Worm (Caenorhabditis elegans) whole organism, L4/young adult: ENCODE data around the gene frm-10.

Experiments used
- W03F9.2 ChIP-seq: fragments of 150-350 bp; optimal IDR thresholded peaks from 2 replicates; lab custom pipeline; 2014; ENCODE audit warnings: missing biosample characterization, missing genetic modification characterization
- dao-5 ChIP-seq: sonication (generic microtip); optimal IDR thresholded peaks from 2 replicates; lab custom pipeline; 2016; ENCODE audit warnings: missing genotype, missing genetic modification characterization, moderate library complexity, missing compliant biosample characterization
- him-1 ChIP-seq: sonication (generic microtip); optimal IDR thresholded peaks from 2 replicates; lab custom pipeline; 2016; ENCODE audit warnings: missing genotype, missing genetic modification reagents, missing genetic modification characterization, missing compliant biosample characterization

ce11 chrV:13441661-13442060, 21.3 kb upstream of the frm-10 start, which contains the start of gene col-162:
- TF ChIP-seq W03F9.2 (tag; lab: Kevin White, UChicago) (no peak), him-1 (tag; lab: Kevin White, UChicago) (no peak), dao-5 (tag; lab: Kevin White, UChicago) (no peak)
